Worm (Caenorhabditis elegans): ENCODE measurements around the gene R08F11.1.

- TF ChIP-seq tbx-2 (tag; optimal IDR thresholded peaks at IDR 0.05): no peak
- no peak for TF ChIP-seq nfya-1 (tag; optimal IDR thresholded peaks at IDR 0.05; ENCODE audit: insufficient read depth)
- TF ChIP-seq snpc-4 (tag; optimal IDR thresholded peaks at IDR 0.05): no peak
- no peak for TF ChIP-seq ztf-11 (tag; optimal IDR thresholded peaks at IDR 0.05)
- TF ChIP-seq nhr-77 (tag; optimal IDR thresholded peaks at IDR 0.05): no peak
- no peak for TF ChIP-seq unc-39 (tag; optimal IDR thresholded peaks at IDR 0.05)
Observed at ce11 chrV:3761829-3762228, 22.2 kb downstream of the R08F11.1 start.

All from whole organism, L3 larva.